Worm (Caenorhabditis elegans) whole organism, early embryonic: ENCODE measurements around the gene tag-151.

Experiments used
- B0310.2 ChIP-seq: sonication (generic microtip); optimal IDR thresholded peaks from 2 replicates; lab custom pipeline; 2016; ENCODE audit warnings: mild to moderate bottlenecking, missing genetic modification characterization, missing compliant biosample characterization
- ama-1 ChIP-seq: fragments of 150-350 bp; optimal IDR thresholded peaks from 2 replicates; lab custom pipeline; 2014
- ceh-13 ChIP-seq: fragments of 200-800 bp; sonication (Bioruptor generic); optimal IDR thresholded peaks from 2 replicates; lab custom pipeline; 2018; ENCODE audit warnings: mild to moderate bottlenecking, missing genetic modification characterization, missing compliant biosample characterization
- ceh-36 ChIP-seq: sonication (generic microtip); optimal IDR thresholded peaks from 2 replicates; lab custom pipeline; 2016; ENCODE audit warnings: missing genetic modification characterization, inconsistent platforms, missing compliant biosample characterization
- ets-7 ChIP-seq: sonication (generic microtip); optimal IDR thresholded peaks from 2 replicates; lab custom pipeline; 2016; ENCODE audit warnings: missing genotype, missing genetic modification characterization, missing compliant biosample characterization
- sea-1 ChIP-seq: fragments of 200-800 bp; sonication (Bioruptor generic); conservative IDR thresholded peaks from 2 replicates; pipeline ENCODE4 v1.3.6; 2022; ENCODE audit warnings: missing genetic modification characterization, missing compliant biosample characterization
- tbx-11 ChIP-seq: fragments of 200-800 bp; sonication (Bioruptor generic); IDR thresholded peaks from 2 replicates; pipeline ENCODE4 v1.3.6; 2022; ENCODE audit warnings: missing genetic modification characterization, missing compliant biosample characterization

DNA sequence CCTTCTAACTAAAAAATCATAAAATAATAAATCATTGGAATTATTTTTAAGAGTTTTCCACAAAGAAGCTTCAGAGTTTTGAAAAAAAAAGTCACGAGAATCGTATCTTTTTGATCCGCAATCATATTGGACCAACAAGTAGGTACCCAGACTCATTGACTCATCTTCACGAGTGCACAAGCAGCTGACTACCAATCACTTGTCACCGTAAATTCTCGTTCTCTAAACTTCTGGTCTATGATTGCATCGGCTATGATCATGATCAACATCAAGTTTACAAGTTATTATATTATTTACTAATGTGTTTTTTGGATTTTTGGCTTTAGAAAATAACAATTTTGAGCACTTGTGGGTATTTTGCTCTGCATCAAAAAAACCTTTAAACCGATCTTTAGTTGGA is 33.8 kb upstream of the tag-151 start:
- TF ChIP-seq ceh-13 (GFP tag; lab: Kevin White, UChicago) (no peak), B0310.2 (tag; lab: Kevin White, UChicago) (no peak), sea-1 (GFP tag; lab: Robert Waterston, UW) (no peak), tbx-11 (GFP tag; lab: Robert Waterston, UW) (no peak), ets-7 (tag; lab: Kevin White, UChicago) (no peak), ama-1 (lab: Kevin White, UChicago) (no peak), ceh-36 (no peak)
